Worm (Caenorhabditis elegans) whole organism, early embryonic: ENCODE data around the gene C01G6.9.

Experiments
- ceh-13 ChIP-seq: fragments of 200-800 bp; sonication (Bioruptor generic); optimal IDR thresholded peaks from 2 replicates; lab custom pipeline; 2018; ENCODE audit warnings: mild to moderate bottlenecking, missing genetic modification characterization, missing compliant biosample characterization
- hmbx-1 ChIP-seq: sonication (generic microtip); optimal IDR thresholded peaks from 2 replicates; lab custom pipeline; 2016; ENCODE audit warnings: mild to moderate bottlenecking, missing genetic modification characterization, missing compliant biosample characterization
- hmg-4 ChIP-seq: fragments of 200-800 bp; sonication (Bioruptor generic); optimal IDR thresholded peaks from 2 replicates; lab custom pipeline; 2018; ENCODE audit warnings: mild to moderate bottlenecking, missing genetic modification characterization, missing compliant biosample characterization
- hnd-1 ChIP-seq: sonication (generic microtip); optimal IDR thresholded peaks from 2 replicates; lab custom pipeline; 2016; ENCODE audit warnings: missing genetic modification characterization, missing compliant biosample characterization
- pes-1 ChIP-seq: fragments of 200-800 bp; sonication (Bioruptor generic); IDR thresholded peaks from 2 replicates; pipeline ENCODE4 v1.3.6; 2022; ENCODE audit warnings: missing genetic modification reagents, missing genetic modification characterization, missing compliant biosample characterization
- scrt-1 ChIP-seq: fragments of 200-800 bp; sonication (Bioruptor generic); IDR thresholded peaks from 2 replicates; pipeline ENCODE4 v1.3.6; 2022; ENCODE audit warnings: missing genetic modification characterization, missing compliant biosample characterization
- sea-1 ChIP-seq: fragments of 200-800 bp; sonication (Bioruptor generic); conservative IDR thresholded peaks from 2 replicates; pipeline ENCODE4 v1.3.6; 2022; ENCODE audit warnings: missing genetic modification characterization, missing compliant biosample characterization
- tbx-11 ChIP-seq: fragments of 200-800 bp; sonication (Bioruptor generic); IDR thresholded peaks from 2 replicates; pipeline ENCODE4 v1.3.6; 2022; ENCODE audit warnings: missing genetic modification characterization, missing compliant biosample characterization
- tra-4 ChIP-seq: sonication (generic microtip); optimal IDR thresholded peaks from 2 replicates; lab custom pipeline; 2017; ENCODE audit warnings: missing genetic modification characterization, missing compliant biosample characterization

Gene C01G6.9

DNA sequence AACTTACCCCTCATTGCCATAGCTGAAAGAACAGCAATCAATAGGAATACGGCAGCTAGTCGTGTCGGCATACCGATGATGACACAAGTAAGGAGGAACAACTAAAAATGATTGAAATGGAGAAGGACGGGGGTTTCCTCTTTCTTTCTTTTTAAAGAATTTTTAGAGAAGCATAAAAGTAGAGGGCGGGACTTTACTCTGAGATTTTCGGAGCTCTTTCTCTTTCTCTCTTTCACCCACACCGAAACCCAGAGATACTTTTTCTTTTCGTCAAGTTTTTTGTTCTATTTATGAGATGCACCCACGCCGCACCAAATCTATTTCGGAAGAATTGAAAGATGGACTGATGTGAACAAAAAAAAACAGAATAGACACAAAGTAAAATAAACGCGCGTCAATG is 49.0 kb downstream of the C01G6.9 start, which contains the start of gene T26C5.5:
Gene T26C5.5 (minus strand): TSS at position 101 of the 400 bp plus-strand sequence.
- TF ChIP-seq hnd-1 (tag; lab: Kevin White, UChicago): no peak
- no peak for TF ChIP-seq hmg-4 (GFP tag; lab: Kevin White, UChicago)
- TF ChIP-seq tra-4 (tag; lab: Kevin White, UChicago): no peak
- no peak for TF ChIP-seq tbx-11 (GFP tag; lab: Robert Waterston, UW)
- no peak for TF ChIP-seq scrt-1 (GFP tag; lab: Robert Waterston, UW)
- no peak for TF ChIP-seq pes-1 (GFP tag; lab: Robert Waterston, UW)
- no peak for TF ChIP-seq sea-1
- no peak for TF ChIP-seq ceh-13 (GFP tag; lab: Kevin White, UChicago)
- no peak for TF ChIP-seq hmbx-1 (tag; lab: Kevin White, UChicago)
